Worm (Caenorhabditis elegans) whole organism, L4 larva: ENCODE measurements around the gene sre-32.

ENCODE experiments used
- D1046.2 ChIP-seq: fragments of 200-800 bp; sonication (Bioruptor generic); IDR thresholded peaks from 2 replicates; pipeline ENCODE4 v1.3.6; 2022; ENCODE audit warnings: missing genetic modification characterization, missing compliant biosample characterization
- T26A8.4 ChIP-seq: fragments of 200-800 bp; sonication (Bioruptor generic); IDR thresholded peaks from 2 replicates; pipeline ENCODE4 v1.3.6; 2022; ENCODE audit warnings: missing genetic modification characterization, missing compliant biosample characterization
- ZK546.5 ChIP-seq, 2 experiments: sonication (generic microtip); optimal IDR thresholded peaks; 2 replicates each; lab custom pipeline; 2017; ENCODE audit warnings: missing biosample characterization in 2 of 2, missing genetic modification characterization in 2 of 2
- aha-1 ChIP-seq: fragments of 150-350 bp; peaks from one replicate; lab custom pipeline; 2014; ENCODE audit warnings: missing biosample characterization, missing genetic modification characterization
- ceh-82 ChIP-seq: sonication (generic microtip); optimal IDR thresholded peaks from 2 replicates; lab custom pipeline; 2017; ENCODE audit warnings: missing biosample characterization, missing genetic modification characterization
- daf-12 ChIP-seq: fragments of 150-350 bp; optimal IDR thresholded peaks from 2 replicates; lab custom pipeline; 2014; ENCODE audit warnings: missing biosample characterization, missing genetic modification reagents, missing genetic modification characterization
- egl-43 ChIP-seq: fragments of 200-800 bp; sonication (Bioruptor generic); IDR thresholded peaks from 2 replicates; pipeline ENCODE4 v1.3.6; 2022; ENCODE audit warnings: missing genetic modification reagents, missing genetic modification characterization, missing compliant biosample characterization
- fkh-10 ChIP-seq: fragments of 150-350 bp; optimal IDR thresholded peaks from 2 replicates; lab custom pipeline; 2014; ENCODE audit warnings: missing biosample characterization, missing genetic modification reagents, missing genetic modification characterization
- hlh-30 ChIP-seq: sonication (generic microtip); optimal IDR thresholded peaks from 2 replicates; lab custom pipeline; 2017; ENCODE audit warnings: antibody characterized with exemption, mild to moderate bottlenecking, missing genetic modification characterization, missing compliant biosample characterization; ENCODE audit not compliant: insufficient read depth
- lin-13 ChIP-seq: fragments of 150-350 bp; optimal IDR thresholded peaks from 2 replicates; lab custom pipeline; 2014; ENCODE audit warnings: missing biosample characterization, missing genetic modification reagents, missing genetic modification characterization
- lin-15B ChIP-seq: fragments of 150-350 bp; sonication (generic microtip); optimal IDR thresholded peaks from 3 replicates; lab custom pipeline; 2014; ENCODE audit warnings: missing biosample characterization, missing genetic modification characterization
- lin-29 ChIP-seq: fragments of 200-800 bp; sonication (Bioruptor generic); IDR thresholded peaks from 2 replicates; pipeline ENCODE4 v1.3.6; 2022; ENCODE audit warnings: missing genetic modification reagents, missing genetic modification characterization, missing compliant biosample characterization
- lin-38 ChIP-seq: fragments of 200-800 bp; sonication (Bioruptor generic); IDR thresholded peaks from 2 replicates; pipeline ENCODE4 v1.3.6; 2022; ENCODE audit warnings: missing genetic modification reagents, missing genetic modification characterization, missing compliant biosample characterization
- lsy-2 ChIP-seq, 2 experiments: fragments of 150-350 bp in 1 of 2; sonication (generic microtip) in 1 of 2; optimal IDR thresholded peaks; 2 replicates each; lab custom pipeline; 2014 to 2017; ENCODE audit warnings: missing biosample characterization in 2 of 2, missing genetic modification characterization in 2 of 2
- mep-1 ChIP-seq: fragments of 150-350 bp; sonication (generic microtip); optimal IDR thresholded peaks from 3 replicates; lab custom pipeline; 2014; ENCODE audit warnings: missing biosample characterization, missing genetic modification characterization
- mxl-2 ChIP-seq: fragments of 200-800 bp; sonication (Bioruptor generic); conservative IDR thresholded peaks from 2 replicates; pipeline ENCODE4 v1.3.6; 2022; ENCODE audit warnings: missing genetic modification reagents, missing genetic modification characterization, missing compliant biosample characterization
- nhr-10 ChIP-seq: fragments of 150-350 bp; optimal IDR thresholded peaks from 2 replicates; lab custom pipeline; 2014; ENCODE audit warnings: missing biosample characterization, missing genetic modification characterization
- nhr-102 ChIP-seq: sonication (generic microtip); optimal IDR thresholded peaks from 2 replicates; lab custom pipeline; 2016; ENCODE audit warnings: mild to moderate bottlenecking, missing genetic modification characterization, moderate library complexity, missing compliant biosample characterization
- nhr-11 ChIP-seq: fragments of 150-350 bp; optimal IDR thresholded peaks from 2 replicates; lab custom pipeline; 2014; ENCODE audit warnings: missing biosample characterization, missing genetic modification characterization
- nhr-48 ChIP-seq: sonication (generic microtip); optimal IDR thresholded peaks from 2 replicates; lab custom pipeline; 2016; ENCODE audit warnings: mild to moderate bottlenecking, missing genetic modification characterization, missing compliant biosample characterization
- nhr-6 ChIP-seq: fragments of 150-350 bp; optimal IDR thresholded peaks from 2 replicates; lab custom pipeline; 2014; ENCODE audit warnings: missing biosample characterization, missing genetic modification characterization
- pha-4 ChIP-seq, 2 experiments: fragments of 150-350 bp in 1 of 2; fragments of 200-800 bp in 1 of 2; sonication (Bioruptor generic) in 1 of 2; IDR thresholded peaks in 1 of 2; optimal IDR thresholded peaks in 1 of 2; 2 replicates each; pipeline versions ENCODE4 v1.3.6 to Lab custom; 2014 to 2022; ENCODE audit warnings: missing genetic modification characterization in 2 of 2, missing genetic modification reagents in 2 of 2, missing biosample characterization in 1 of 2, missing compliant biosample characterization in 1 of 2
- pqm-1 ChIP-seq: sonication (generic microtip); optimal IDR thresholded peaks from 2 replicates; lab custom pipeline; 2017; ENCODE audit warnings: missing biosample characterization, missing genetic modification characterization
- sdz-12 ChIP-seq: fragments of 200-800 bp; sonication (Bioruptor generic); optimal IDR thresholded peaks from 2 replicates; lab custom pipeline; 2018; ENCODE audit warnings: mild to moderate bottlenecking, missing genetic modification characterization, missing compliant biosample characterization
- set-16 ChIP-seq: fragments of 200-800 bp; sonication (Bioruptor generic); IDR thresholded peaks from 2 replicates; pipeline ENCODE4 v1.3.6; 2022; ENCODE audit warnings: missing genetic modification reagents, missing genetic modification characterization, missing compliant biosample characterization
- spr-1 ChIP-seq: sonication (generic microtip); optimal IDR thresholded peaks from 2 replicates; lab custom pipeline; 2016; ENCODE audit warnings: mild to moderate bottlenecking, missing genetic modification characterization, missing compliant biosample characterization
- tag-97 ChIP-seq: fragments of 200-800 bp; sonication (Bioruptor generic); IDR thresholded peaks from 2 replicates; pipeline ENCODE4 v1.3.6; 2022; ENCODE audit warnings: missing genetic modification characterization, missing compliant biosample characterization
- vab-7 ChIP-seq: fragments of 200-800 bp; sonication (Bioruptor generic); IDR thresholded peaks from 2 replicates; pipeline ENCODE4 v1.3.6; 2022; ENCODE audit warnings: missing genetic modification reagents, missing genetic modification characterization, missing compliant biosample characterization
- zag-1 ChIP-seq: fragments of 150-350 bp; optimal IDR thresholded peaks from 2 replicates; lab custom pipeline; 2014; ENCODE audit warnings: missing biosample characterization, missing genetic modification characterization
- zip-11 ChIP-seq: fragments of 200-800 bp; sonication (Bioruptor generic); IDR thresholded peaks from 2 replicates; pipeline ENCODE4 v1.3.6; 2022; ENCODE audit warnings: missing genetic modification characterization, missing compliant biosample characterization

sre-32 gene

ce11 chrII:12488810-12489209 lies 32.3 kb upstream of the sre-32 start:
- no peak for TF ChIP-seq nhr-102 (tag; lab: Kevin White, UChicago)

ce11 chrII:12485060-12485459 lies 28.5 kb upstream of the sre-32 start, which contains the start of gene F15A4.10:
Gene F15A4.10 (minus strand): TSS chrII:12485160.
- no peak for TF ChIP-seq nhr-6 (tag; lab: Kevin White, UChicago)
- 0 out of 2 replicates have a peak, but pooled peaks have one; percentile 0 for TF ChIP-seq set-16 (GFP tag; lab: Robert Waterston, UW)
- TF ChIP-seq, all 104 proteins: peak for 1

ce11 chrII:12482622-12483021 lies 26.1 kb upstream of the sre-32 start, which contains the start of gene fbxb-102:
Gene fbxb-102 (plus strand): TSS chrII:12482922.
- TF ChIP-seq pha-4 (GFP tag; IDR thresholded peaks at IDR 0.05; lab: Robert Waterston, UW): no peak
- no peak for TF ChIP-seq pha-4 (tag; optimal IDR thresholded peaks at IDR 0.05; lab: Kevin White, UChicago)
- no peak for TF ChIP-seq spr-1
- TF ChIP-seq nhr-11: no peak
- no peak for TF ChIP-seq hlh-30 (tag; lab: Kevin White, UChicago)
- TF ChIP-seq T26A8.4 (GFP tag; lab: Robert Waterston, UW): no peak

- TF ChIP-seq fkh-10 (GFP tag; lab: Kevin White, UChicago) (no peak), zip-11 (GFP tag; lab: Robert Waterston, UW) (no peak), mxl-2 (GFP tag; lab: Robert Waterston, UW) (no peak)
Measured at ce11 chrII:12481645-12482044, 25.1 kb upstream of the sre-32 start.

ce11 chrII:12480811-12481210 lies 24.3 kb upstream of the sre-32 start, which contains the start of gene arrd-9:
Gene arrd-9 (minus strand): TSS chrII:12480911.
- no peak for TF ChIP-seq tag-97 (GFP tag; lab: Robert Waterston, UW)
- no peak for TF ChIP-seq lin-13
- no peak for TF ChIP-seq nhr-6 (tag; lab: Kevin White, UChicago)
- TF ChIP-seq zag-1: no peak
- no peak for TF ChIP-seq daf-12 (tag; lab: Kevin White, UChicago)
- no peak for TF ChIP-seq pqm-1 (tag; lab: Kevin White, UChicago)
- no peak for TF ChIP-seq egl-43 (GFP tag; lab: Robert Waterston, UW)
- TF ChIP-seq nhr-10 (tag; lab: Kevin White, UChicago): no peak
- TF ChIP-seq D1046.2 (GFP tag; lab: Robert Waterston, UW): no peak
- TF ChIP-seq ceh-82 (tag; lab: Kevin White, UChicago): no peak
- TF ChIP-seq lin-15B: no peak
- no peak for TF ChIP-seq mep-1 (tag; lab: Kevin White, UChicago)
- no peak for TF ChIP-seq lin-29 (GFP tag; lab: Robert Waterston, UW)
- TF ChIP-seq nhr-48 (tag; lab: Kevin White, UChicago): no peak
- TF ChIP-seq vab-7 (GFP tag; lab: Robert Waterston, UW): no peak
- TF ChIP-seq sdz-12: no peak
- no peak for TF ChIP-seq lsy-2 (tag; optimal IDR thresholded peaks at IDR 0.05; lab: Kevin White, UChicago)
- TF ChIP-seq lin-38 (GFP tag; lab: Robert Waterston, UW): no peak

ce11 chrII:12473406-12473805 lies 16.9 kb upstream of the sre-32 start, which contains the start of gene srg-17:
Gene srg-17 (plus strand): TSS chrII:12473706.
- TF ChIP-seq aha-1 (tag; lab: Kevin White, UChicago) (peak; percentile 72), ZK546.5 (tag; optimal IDR thresholded peaks at IDR 0.05; lab: Kevin White, UChicago) (no peak)
- TF ChIP-seq, all 104 proteins: peak for 1
